Worm (Caenorhabditis elegans): Measurements from ENCODE around the gene pals-33.

DNA sequence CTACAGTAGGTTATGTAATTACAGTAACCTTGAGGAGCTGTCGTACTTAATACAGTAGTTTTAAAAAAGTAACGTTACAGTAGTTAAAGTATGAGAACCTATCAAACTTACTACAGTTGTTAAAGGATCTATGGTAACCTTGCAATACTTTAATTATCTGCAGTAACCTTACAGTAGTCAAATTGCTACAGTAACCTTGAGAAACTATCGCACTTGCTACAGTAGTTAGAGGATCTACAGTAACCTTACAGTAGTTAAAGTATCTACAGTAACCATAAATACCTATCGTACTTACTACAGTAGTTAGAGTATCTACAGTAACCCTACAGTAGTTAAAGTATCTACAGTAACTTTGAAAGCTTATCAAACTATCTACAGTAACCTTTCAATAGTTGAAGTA lies 38.4 kb downstream of the pals-33 start:
- TF ChIP-seq T22C8.4 (GFP tag; IDR thresholded peaks at IDR 0.05) = no peak
- TF ChIP-seq ztf-23 (GFP tag; IDR thresholded peaks at IDR 0.05) = no peak
- no peak for TF ChIP-seq cog-1 (tag; optimal IDR thresholded peaks at IDR 0.05)
- no peak for TF ChIP-seq tab-1 (GFP tag; IDR thresholded peaks at IDR 0.05)
- no peak for TF ChIP-seq flt-1 (GFP tag; IDR thresholded peaks at IDR 0.05)
- no peak for TF ChIP-seq klf-2 (GFP tag; conservative IDR thresholded peaks at IDR 0.05)

Data from whole organism, midembryonic.